Worm (Caenorhabditis elegans): ENCODE data around the gene tsct-1.

- TF ChIP-seq him-1 (tag; optimal IDR thresholded peaks at IDR 0.05) (no peak), W03F9.2 (tag; optimal IDR thresholded peaks at IDR 0.05) (no peak)
These were observed 32.9 kb downstream of the tsct-1 start, which contains the start of gene cdf-2 for ce11 chrX:12466769-12467168.

Data from whole organism, L4/young adult.